Worm (Caenorhabditis elegans) whole organism, L4/young adult: ENCODE results near the gene smvt-1.

Source experiments
- W03F9.2 ChIP-seq: fragments of 150-350 bp; optimal IDR thresholded peaks from 2 replicates; lab custom pipeline; 2014; ENCODE audit warnings: missing biosample characterization, missing genetic modification characterization
- him-1 ChIP-seq: sonication (generic microtip); optimal IDR thresholded peaks from 2 replicates; lab custom pipeline; 2016; ENCODE audit warnings: missing genotype, missing genetic modification reagents, missing genetic modification characterization, missing compliant biosample characterization

- TF ChIP-seq him-1 (tag; lab: Kevin White, UChicago) = no peak
- TF ChIP-seq W03F9.2 (tag; lab: Kevin White, UChicago) = no peak
Measured at ce11 chrX:2581828-2582589, 33.2 kb upstream of the smvt-1 start.
